Worm (Caenorhabditis elegans) whole organism, young adult: ENCODE results near the gene K09C6.9.
"Not testable (repeated sequence)": the region's sequence is repeated elsewhere in the genome, so short reads cannot be mapped to it uniquely, and the experiment has no call there.

Experiments used
- D2030.7 ChIP-seq: fragments of 200-800 bp; sonication (Bioruptor generic); IDR thresholded peaks from 2 replicates; pipeline ENCODE4 v1.3.6; 2022; ENCODE audit warnings: missing genetic modification reagents, missing genetic modification characterization, missing compliant biosample characterization
- F33H1.4 ChIP-seq: fragments of 200-800 bp; sonication (Bioruptor generic); IDR thresholded peaks from 2 replicates; pipeline ENCODE4 v1.3.6; 2022; ENCODE audit warnings: missing genetic modification reagents, missing genetic modification characterization, missing compliant biosample characterization
- F37B4.10 ChIP-seq: fragments of 200-800 bp; sonication (Bioruptor generic); IDR thresholded peaks from 2 replicates; pipeline ENCODE4 v1.3.6; 2022; ENCODE audit warnings: missing genetic modification characterization, missing compliant biosample characterization
- F57C9.4 ChIP-seq: sonication (generic microtip); optimal IDR thresholded peaks from 2 replicates; lab custom pipeline; 2017; ENCODE audit warnings: mild to moderate bottlenecking, missing genetic modification characterization, missing compliant biosample characterization
- T07F8.4 ChIP-seq: sonication (generic microtip); optimal IDR thresholded peaks from 2 replicates; lab custom pipeline; 2016; ENCODE audit warnings: mild to moderate bottlenecking, missing genetic modification characterization, moderate library complexity, missing compliant biosample characterization
- Y79H2A.3 ChIP-seq: fragments of 200-800 bp; sonication (Bioruptor generic); conservative IDR thresholded peaks from 2 replicates; pipeline ENCODE4 v1.3.6; 2022; ENCODE audit warnings: missing genetic modification reagents, missing genetic modification characterization, missing compliant biosample characterization
- athp-1 ChIP-seq: sonication (generic microtip); optimal IDR thresholded peaks from 2 replicates; lab custom pipeline; 2017; ENCODE audit warnings: mild to moderate bottlenecking, missing genetic modification characterization, missing compliant biosample characterization
- cebp-1 ChIP-seq, 2 experiments: fragments of 200-800 bp in 1 of 2; sonication (Bioruptor generic) in 1 of 2; sonication (generic microtip) in 1 of 2; IDR thresholded peaks in 1 of 2; optimal IDR thresholded peaks in 1 of 2; 2 replicates each; pipeline versions ENCODE4 v1.3.6 to Lab custom; 2017 to 2022; ENCODE audit warnings: missing compliant biosample characterization in 2 of 2, missing genetic modification characterization in 2 of 2, mild to moderate bottlenecking in 1 of 2, missing genetic modification reagents in 1 of 2, moderate library complexity in 1 of 2
- ceh-27 ChIP-seq: fragments of 200-800 bp; sonication (Bioruptor generic); optimal IDR thresholded peaks from 2 replicates; lab custom pipeline; 2018; ENCODE audit warnings: mild to moderate bottlenecking, missing genetic modification characterization, moderate library complexity, missing compliant biosample characterization
- dpl-1 ChIP-seq: fragments of 150-350 bp; optimal IDR thresholded peaks from 2 replicates; lab custom pipeline; 2014; ENCODE audit warnings: missing biosample characterization, missing genetic modification reagents, missing genetic modification characterization
- egl-18 ChIP-seq: fragments of 200-800 bp; sonication (Bioruptor generic); IDR thresholded peaks from 2 replicates; pipeline ENCODE4 v1.3.6; 2022; ENCODE audit warnings: missing genetic modification reagents, missing genetic modification characterization, missing compliant biosample characterization
- egrh-3 ChIP-seq: fragments of 200-800 bp; sonication (Bioruptor generic); IDR thresholded peaks from 2 replicates; pipeline ENCODE4 v1.3.6; 2022; ENCODE audit warnings: missing genetic modification reagents, missing genetic modification characterization, missing compliant biosample characterization
- ekl-4 ChIP-seq: fragments of 200-800 bp; sonication (Bioruptor generic); IDR thresholded peaks from 2 replicates; pipeline ENCODE4 v1.3.6; 2022; ENCODE audit warnings: missing genetic modification reagents, missing genetic modification characterization, missing compliant biosample characterization
- ets-4 ChIP-seq: fragments of 200-800 bp; sonication (Bioruptor generic); optimal IDR thresholded peaks from 2 replicates; lab custom pipeline; 2018; ENCODE audit warnings: mild to moderate bottlenecking, missing genetic modification characterization, missing compliant biosample characterization
- him-1 ChIP-seq: sonication (generic microtip); optimal IDR thresholded peaks from 2 replicates; lab custom pipeline; 2016; ENCODE audit warnings: missing genotype, missing genetic modification reagents, missing genetic modification characterization, missing compliant biosample characterization
- hlh-12 ChIP-seq: sonication (generic microtip); optimal IDR thresholded peaks from 2 replicates; lab custom pipeline; 2016; ENCODE audit warnings: missing genetic modification characterization, missing compliant biosample characterization
- hlh-26 ChIP-seq: fragments of 200-800 bp; sonication (Bioruptor generic); conservative IDR thresholded peaks from 2 replicates; pipeline ENCODE4 v1.3.6; 2022; ENCODE audit warnings: missing genetic modification reagents, missing genetic modification characterization, missing compliant biosample characterization
- let-607 ChIP-seq, 2 experiments: fragments of 200-800 bp in 1 of 2; sonication (Bioruptor generic) in 1 of 2; sonication (generic microtip) in 1 of 2; optimal IDR thresholded peaks; 2 replicates each; lab custom pipeline; 2016 to 2018; ENCODE audit warnings: mild to moderate bottlenecking in 2 of 2, missing compliant biosample characterization in 2 of 2, missing genetic modification characterization in 2 of 2, moderate library complexity in 2 of 2, missing genotype in 1 of 2
- lsy-27 ChIP-seq: sonication (generic microtip); optimal IDR thresholded peaks from 2 replicates; lab custom pipeline; 2017; ENCODE audit warnings: missing genetic modification characterization, mild to moderate bottlenecking, missing compliant biosample characterization, antibody characterized with exemption, missing genotype, borderline replicate concordance; ENCODE audit not compliant: insufficient read depth
- madf-3 ChIP-seq: fragments of 200-800 bp; sonication (Bioruptor generic); IDR thresholded peaks from 2 replicates; pipeline ENCODE4 v1.3.6; 2022; ENCODE audit warnings: missing genetic modification reagents, missing genetic modification characterization, missing compliant biosample characterization
- madf-6 ChIP-seq: fragments of 200-800 bp; sonication (Bioruptor generic); IDR thresholded peaks from 2 replicates; pipeline ENCODE4 v1.3.6; 2022; ENCODE audit warnings: missing genetic modification reagents, missing genetic modification characterization, missing compliant biosample characterization
- mcd-1 ChIP-seq: fragments of 200-800 bp; sonication (Bioruptor generic); IDR thresholded peaks from 2 replicates; pipeline ENCODE4 v1.3.6; 2022; ENCODE audit warnings: missing genetic modification reagents, missing genetic modification characterization, missing compliant biosample characterization
- rcor-1 ChIP-seq: fragments of 200-800 bp; sonication (Bioruptor generic); IDR thresholded peaks from 2 replicates; pipeline ENCODE4 v1.3.6; 2022; ENCODE audit warnings: missing genetic modification reagents, missing genetic modification characterization, missing compliant biosample characterization
- rec-8 ChIP-seq, 2 experiments: sonication (generic microtip); optimal IDR thresholded peaks; 2 replicates each; lab custom pipeline; 2016; ENCODE audit warnings: mild to moderate bottlenecking in 2 of 2, missing genetic modification characterization in 2 of 2, missing genetic modification reagents in 2 of 2, missing genotype in 2 of 2, missing biosample characterization in 1 of 2, missing compliant biosample characterization in 1 of 2, moderate library complexity in 1 of 2
- repo-1 ChIP-seq: sonication (generic microtip); optimal IDR thresholded peaks from 2 replicates; lab custom pipeline; 2017; ENCODE audit warnings: mild to moderate bottlenecking, missing genetic modification characterization, missing compliant biosample characterization
- rpc-1 ChIP-seq, 2 experiments: fragments of 150-350 bp in 1 of 2; sonication (generic microtip) in 1 of 2; optimal IDR thresholded peaks; 2 replicates each; lab custom pipeline; 2014 to 2018; ENCODE audit warnings: missing biosample characterization in 1 of 2, missing genetic modification characterization in 1 of 2, missing genetic modification reagents in 1 of 2, missing genotype in 1 of 2
- somi-1 ChIP-seq: fragments of 200-800 bp; sonication (Bioruptor generic); optimal IDR thresholded peaks from 2 replicates; lab custom pipeline; 2018; ENCODE audit warnings: mild to moderate bottlenecking, missing genetic modification characterization, missing compliant biosample characterization
- xnd-1 ChIP-seq: sonication (generic microtip); optimal IDR thresholded peaks from 2 replicates; lab custom pipeline; 2016; ENCODE audit warnings: missing genotype, missing genetic modification reagents, missing genetic modification characterization, missing compliant biosample characterization
- zfh-2 ChIP-seq: fragments of 200-800 bp; sonication (Bioruptor generic); conservative IDR thresholded peaks from 2 replicates; pipeline ENCODE4 v1.3.6; 2022; ENCODE audit warnings: missing genetic modification reagents, missing genetic modification characterization, missing compliant biosample characterization
- ztf-22 ChIP-seq: fragments of 200-800 bp; sonication (Bioruptor generic); optimal IDR thresholded peaks from 2 replicates; lab custom pipeline; 2018; ENCODE audit warnings: mild to moderate bottlenecking, missing genetic modification characterization, moderate library complexity, missing compliant biosample characterization
- ztf-3 ChIP-seq: fragments of 200-800 bp; sonication (Bioruptor generic); optimal IDR thresholded peaks from 2 replicates; lab custom pipeline; 2018; ENCODE audit warnings: mild to moderate bottlenecking, missing genetic modification characterization, missing compliant biosample characterization

K09C6.9 gene

DNA sequence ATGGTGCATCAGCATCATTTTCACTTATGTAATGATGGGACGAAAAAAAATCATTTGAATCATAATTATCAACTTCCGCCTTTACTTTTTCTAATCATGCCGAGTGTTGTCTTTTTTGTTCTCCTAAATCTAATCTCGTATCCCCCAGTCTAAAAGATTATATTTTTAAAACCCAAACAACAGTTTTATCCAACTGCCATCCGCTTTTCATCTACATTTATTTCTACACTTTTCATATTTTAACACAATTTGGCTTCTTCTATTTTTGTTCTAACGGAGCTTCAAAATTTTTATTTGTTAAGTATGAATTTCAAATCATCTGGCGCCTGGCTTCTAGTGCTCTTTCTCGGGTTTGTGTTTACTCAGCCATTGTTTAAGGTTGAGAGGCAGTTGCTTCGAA lies 2.7 kb downstream of the K09C6.9 start, which contains the start of gene K09C6.3:
Gene K09C6.3, plus strand, starts transcription at position 301 of the 400 bp plus-strand sequence.
- TF ChIP-seq let-607 (tag; optimal IDR thresholded peaks at IDR 0.05; lab: Kevin White, UChicago) (no peak), hlh-12 (no peak), cebp-1 (GFP tag; IDR thresholded peaks at IDR 0.05; lab: Robert Waterston, UW) (no peak), cebp-1 (tag; optimal IDR thresholded peaks at IDR 0.05; lab: Kevin White, UChicago) (no peak), T07F8.4 (tag; lab: Kevin White, UChicago) (no peak), ets-4 (GFP tag; lab: Kevin White, UChicago) (no peak), F37B4.10 (GFP tag; lab: Robert Waterston, UW) (no peak), rpc-1 (optimal IDR thresholded peaks at IDR 0.05; lab: Kevin White, UChicago) (no peak), rpc-1 (tag; optimal IDR thresholded peaks at IDR 0.05; lab: Kevin White, UChicago) (no peak), somi-1 (GFP tag; lab: Kevin White, UChicago) (no peak), ztf-22 (no peak), him-1 (no peak), madf-3 (no peak), F33H1.4 (GFP tag; lab: Robert Waterston, UW) (no peak)

- no peak for TF ChIP-seq rcor-1 (GFP tag; lab: Robert Waterston, UW)
- no peak for TF ChIP-seq xnd-1
- no peak for TF ChIP-seq F57C9.4 (tag; lab: Kevin White, UChicago)
- TF ChIP-seq Y79H2A.3 (GFP tag; lab: Robert Waterston, UW), result no peak
- TF ChIP-seq egl-18, result no peak
- TF ChIP-seq, all 124 proteins: peak for 0
These were observed 5.4 kb downstream of the K09C6.9 start, which contains the start of gene srbc-12 for ce11 chrV:849512-849911. Gene srbc-12 (plus strand): TSS chrV:849812.

ce11 chrV:849042-849441 lies 5.8 kb downstream of the K09C6.9 start:
- TF ChIP-seq madf-3, result no peak
- TF ChIP-seq ceh-27, result no peak
- TF ChIP-seq egrh-3 (GFP tag; lab: Robert Waterston, UW), result no peak
- no peak for TF ChIP-seq lsy-27 (tag; lab: Kevin White, UChicago)
- TF ChIP-seq mcd-1 (GFP tag; lab: Robert Waterston, UW), result no peak
- TF ChIP-seq rcor-1 (GFP tag; lab: Robert Waterston, UW), result no peak
- TF ChIP-seq ekl-4 (GFP tag; lab: Robert Waterston, UW), result no peak

DNA sequence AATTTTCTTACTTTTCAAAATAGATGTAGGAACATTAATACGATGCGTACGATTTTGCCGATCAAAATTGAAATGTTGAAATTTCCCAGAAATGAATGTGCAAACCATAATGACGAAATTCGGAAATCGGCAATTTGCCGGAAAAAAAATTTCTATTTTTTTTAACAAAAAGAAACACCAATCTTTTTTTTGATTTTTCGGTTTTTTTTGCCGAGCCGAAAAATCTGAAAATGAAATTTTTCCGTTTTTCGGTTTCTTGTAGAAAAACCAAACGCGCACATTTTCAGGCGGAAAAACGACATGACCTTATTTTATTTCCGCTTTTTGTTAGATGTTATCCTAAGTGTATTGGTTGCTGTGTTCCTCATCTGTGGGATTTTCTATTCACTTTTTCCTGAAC lies 7.3 kb downstream of the K09C6.9 start, which contains the start of gene srbc-13:
Gene srbc-13, plus strand, starts transcription at position 301 of the 400 bp plus-strand sequence.
- TF ChIP-seq madf-6 (GFP tag; lab: Robert Waterston, UW), result no peak
- no peak for TF ChIP-seq ztf-3 (GFP tag; lab: Kevin White, UChicago)
- no peak for TF ChIP-seq hlh-26 (GFP tag; lab: Robert Waterston, UW)

- TF ChIP-seq rec-8 (tag; optimal IDR thresholded peaks at IDR 0.05; lab: Kevin White, UChicago); dpl-1 (GFP tag; lab: Kevin White, UChicago); repo-1 (tag; lab: Kevin White, UChicago): not testable (repeated sequence)
These were observed 11.7 kb downstream of the K09C6.9 start, which contains the start of gene K09C6.8 for ce11 chrV:843118-843517. Gene K09C6.8 (minus strand): TSS chrV:843218.

- 0 out of 2 replicates have a peak, but pooled peaks have one; percentile 14 for TF ChIP-seq D2030.7
- TF ChIP-seq athp-1 (tag; lab: Kevin White, UChicago), result no peak
- peak; percentile 59; the same call in 1 of the 2 replicates for TF ChIP-seq mcd-1 (GFP tag; lab: Robert Waterston, UW)
- TF ChIP-seq zfh-2 (GFP tag; lab: Robert Waterston, UW), result peak; percentile 89
- peak; percentile 100 for TF ChIP-seq egrh-3 (GFP tag; lab: Robert Waterston, UW)
These were observed 12.3 kb downstream of the K09C6.9 start for ce11 chrV:842611-843010.
